Fruit fly (Drosophila melanogaster): ENCODE data around the gene Ccp84Aa.

DNA sequence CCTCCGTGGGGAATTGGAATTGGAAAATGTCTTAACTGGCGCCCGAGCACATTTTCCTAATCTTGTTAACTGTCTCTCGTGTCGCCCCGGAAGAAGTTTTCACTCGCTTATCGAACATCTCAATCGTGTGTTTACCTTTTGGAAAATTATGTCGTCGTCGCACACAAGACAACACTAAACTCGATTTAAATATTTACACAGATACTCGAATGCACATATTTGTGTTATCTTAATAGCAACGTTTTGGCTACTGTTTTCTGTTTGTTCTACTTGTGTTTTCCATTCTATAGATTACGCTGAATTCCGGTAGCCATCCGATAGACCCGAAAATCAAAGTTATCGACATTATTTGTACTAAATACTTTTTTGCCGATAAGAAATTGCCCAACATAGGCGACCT, 36.6 kb upstream of the Ccp84Aa start:
- TF ChIP-seq Blimp-1 (GFP tag; optimal IDR thresholded peaks at IDR 0.05): no peak
- TF ChIP-seq CG32006 (GFP tag; optimal IDR thresholded peaks at IDR 0.05): no peak
- TF ChIP-seq Eip78C (GFP tag): no peak
- no peak for TF ChIP-seq CG34406 (GFP tag; optimal IDR thresholded peaks at IDR 0.05)
- no peak for TF ChIP-seq CG7368 (GFP tag; optimal IDR thresholded peaks at IDR 0.05)
- no peak for TF ChIP-seq CG16779 (tag; optimal IDR thresholded peaks at IDR 0.05)
- TF ChIP-seq acj6 (GFP tag; optimal IDR thresholded peaks at IDR 0.05): no peak
- TF ChIP-seq CG8319 (GFP tag; optimal IDR thresholded peaks at IDR 0.05): no peak

Measured in whole organism, prepupa.